Worm (Caenorhabditis elegans) whole organism, L4 larva: Measurements from ENCODE around the gene plst-1.

Experiments
- F37D6.2 ChIP-seq: sonication (generic microtip); optimal IDR thresholded peaks from 2 replicates; lab custom pipeline; 2016; ENCODE audit warnings: mild to moderate bottlenecking, missing genetic modification characterization, missing compliant biosample characterization
- R02D3.7 ChIP-seq: fragments of 150-350 bp; sonication (generic microtip); optimal IDR thresholded peaks from 3 replicates; lab custom pipeline; 2014; ENCODE audit warnings: missing biosample characterization, missing genetic modification characterization
- T20F7.1 ChIP-seq: fragments of 200-800 bp; sonication (Bioruptor generic); optimal IDR thresholded peaks from 2 replicates; lab custom pipeline; 2018; ENCODE audit warnings: mild to moderate bottlenecking, missing genetic modification characterization, missing compliant biosample characterization
- Y105C5A.15 ChIP-seq: fragments of 200-800 bp; sonication (Bioruptor generic); IDR thresholded peaks from 2 replicates; pipeline ENCODE4 v1.3.6; 2022; ENCODE audit warnings: missing genetic modification characterization, missing compliant biosample characterization
- Y48G9A.11 ChIP-seq: fragments of 200-800 bp; sonication (Bioruptor generic); IDR thresholded peaks from 2 replicates; pipeline ENCODE4 v1.3.6; 2022; ENCODE audit warnings: missing genetic modification reagents, missing genetic modification characterization, missing compliant biosample characterization
- ZK337.2 ChIP-seq: fragments of 200-800 bp; sonication (Bioruptor generic); IDR thresholded peaks from 2 replicates; pipeline ENCODE4 v1.3.6; 2022; ENCODE audit warnings: missing genetic modification reagents, missing genetic modification characterization, missing compliant biosample characterization
- aly-2 ChIP-seq: sonication (generic microtip); optimal IDR thresholded peaks from 2 replicates; lab custom pipeline; 2018; ENCODE audit warnings: missing biosample characterization, missing genetic modification characterization
- ama-1 ChIP-seq: fragments of 150-350 bp; optimal IDR thresholded peaks from 2 replicates; lab custom pipeline; 2014; ENCODE audit warnings: inconsistent platforms, mixed read lengths
- ceh-82 ChIP-seq: sonication (generic microtip); optimal IDR thresholded peaks from 2 replicates; lab custom pipeline; 2017; ENCODE audit warnings: missing biosample characterization, missing genetic modification characterization
- ctbp-1 ChIP-seq: fragments of 200-800 bp; sonication (Bioruptor generic); IDR thresholded peaks from 2 replicates; pipeline ENCODE4 v1.3.6; 2022; ENCODE audit warnings: missing genetic modification reagents, missing genetic modification characterization, missing compliant biosample characterization
- daf-16 ChIP-seq, 3 experiments: sonication (generic microtip); optimal IDR thresholded peaks; 2 replicates each; lab custom pipeline; 2016 to 2017; ENCODE audit warnings: missing genetic modification characterization in 3 of 3, missing genetic modification reagents in 3 of 3, mild to moderate bottlenecking in 2 of 3, missing compliant biosample characterization in 2 of 3, missing biosample characterization in 1 of 3, moderate library complexity in 1 of 3
- daf-19 ChIP-seq: fragments of 200-800 bp; sonication (Bioruptor generic); conservative IDR thresholded peaks from 2 replicates; pipeline ENCODE4 v1.3.6; 2022; ENCODE audit warnings: missing genetic modification characterization, missing compliant biosample characterization
- dmd-6 ChIP-seq: fragments of 200-800 bp; sonication (Bioruptor generic); IDR thresholded peaks from 2 replicates; pipeline ENCODE4 v1.3.6; 2022; ENCODE audit warnings: missing genetic modification reagents, missing genetic modification characterization, missing compliant biosample characterization
- dmd-8 ChIP-seq: fragments of 200-800 bp; sonication (Bioruptor generic); IDR thresholded peaks from 2 replicates; pipeline ENCODE4 v1.3.6; 2022; ENCODE audit warnings: missing genetic modification characterization, missing compliant biosample characterization
- dpl-1 ChIP-seq: fragments of 150-350 bp; optimal IDR thresholded peaks from 2 replicates; lab custom pipeline; 2014; ENCODE audit warnings: missing biosample characterization, missing genetic modification reagents, missing genetic modification characterization
- dve-1 ChIP-seq: sonication (generic microtip); optimal IDR thresholded peaks from 2 replicates; lab custom pipeline; 2017; ENCODE audit warnings: antibody characterized with exemption, mild to moderate bottlenecking, missing genetic modification characterization, missing compliant biosample characterization; ENCODE audit not compliant: insufficient read depth
- hlh-11 ChIP-seq: fragments of 200-800 bp; sonication (Bioruptor generic); optimal IDR thresholded peaks from 2 replicates; lab custom pipeline; 2018; ENCODE audit warnings: mild to moderate bottlenecking, missing genetic modification characterization, missing compliant biosample characterization
- lim-7 ChIP-seq: fragments of 200-800 bp; sonication (Bioruptor generic); IDR thresholded peaks from 2 replicates; pipeline ENCODE4 v1.3.6; 2022; ENCODE audit warnings: missing genetic modification characterization, missing compliant biosample characterization
- lin-1 ChIP-seq: fragments of 200-800 bp; sonication (Bioruptor generic); IDR thresholded peaks from 2 replicates; pipeline ENCODE4 v1.3.6; 2022; ENCODE audit warnings: missing genetic modification reagents, missing genetic modification characterization, missing compliant biosample characterization
- lin-13 ChIP-seq: fragments of 150-350 bp; optimal IDR thresholded peaks from 2 replicates; lab custom pipeline; 2014; ENCODE audit warnings: missing biosample characterization, missing genetic modification reagents, missing genetic modification characterization
- madf-5 ChIP-seq, 2 experiments: fragments of 200-800 bp; sonication (Bioruptor generic); IDR thresholded peaks; 2 replicates each; pipeline ENCODE4 v1.3.6; 2022; ENCODE audit warnings: missing compliant biosample characterization in 2 of 2, missing genetic modification characterization in 2 of 2
- mdl-1 ChIP-seq, 2 experiments: fragments of 150-350 bp in 1 of 2; sonication (generic microtip) in 1 of 2; optimal IDR thresholded peaks; 2 replicates each; lab custom pipeline; 2014 to 2017; ENCODE audit warnings: missing biosample characterization in 2 of 2, missing genetic modification characterization in 2 of 2
- mep-1 ChIP-seq: fragments of 150-350 bp; sonication (generic microtip); optimal IDR thresholded peaks from 3 replicates; lab custom pipeline; 2014; ENCODE audit warnings: missing biosample characterization, missing genetic modification characterization
- mxl-2 ChIP-seq: fragments of 200-800 bp; sonication (Bioruptor generic); conservative IDR thresholded peaks from 2 replicates; pipeline ENCODE4 v1.3.6; 2022; ENCODE audit warnings: missing genetic modification reagents, missing genetic modification characterization, missing compliant biosample characterization
- nhr-102 ChIP-seq: sonication (generic microtip); optimal IDR thresholded peaks from 2 replicates; lab custom pipeline; 2016; ENCODE audit warnings: mild to moderate bottlenecking, missing genetic modification characterization, moderate library complexity, missing compliant biosample characterization
- nhr-11 ChIP-seq: fragments of 150-350 bp; optimal IDR thresholded peaks from 2 replicates; lab custom pipeline; 2014; ENCODE audit warnings: missing biosample characterization, missing genetic modification characterization
- nhr-28 ChIP-seq: fragments of 150-350 bp; optimal IDR thresholded peaks from 2 replicates; lab custom pipeline; 2014; ENCODE audit warnings: missing biosample characterization, missing genetic modification characterization
- nhr-6 ChIP-seq: fragments of 150-350 bp; optimal IDR thresholded peaks from 2 replicates; lab custom pipeline; 2014; ENCODE audit warnings: missing biosample characterization, missing genetic modification characterization
- nhr-77 ChIP-seq: fragments of 150-350 bp; optimal IDR thresholded peaks from 2 replicates; lab custom pipeline; 2014; ENCODE audit warnings: missing biosample characterization, missing genetic modification characterization
- php-3 ChIP-seq: fragments of 200-800 bp; sonication (Bioruptor generic); IDR thresholded peaks from 2 replicates; pipeline ENCODE4 v1.3.6; 2022; ENCODE audit warnings: missing genetic modification reagents, missing genetic modification characterization, missing compliant biosample characterization
- pqm-1 ChIP-seq: sonication (generic microtip); optimal IDR thresholded peaks from 2 replicates; lab custom pipeline; 2017; ENCODE audit warnings: missing biosample characterization, missing genetic modification characterization
- saeg-2 ChIP-seq: fragments of 200-800 bp; sonication (Bioruptor generic); IDR thresholded peaks from 2 replicates; pipeline ENCODE4 v1.3.6; 2022; ENCODE audit warnings: missing genetic modification reagents, missing genetic modification characterization, missing compliant biosample characterization
- sdz-12 ChIP-seq: fragments of 200-800 bp; sonication (Bioruptor generic); optimal IDR thresholded peaks from 2 replicates; lab custom pipeline; 2018; ENCODE audit warnings: mild to moderate bottlenecking, missing genetic modification characterization, missing compliant biosample characterization
- set-16 ChIP-seq: fragments of 200-800 bp; sonication (Bioruptor generic); IDR thresholded peaks from 2 replicates; pipeline ENCODE4 v1.3.6; 2022; ENCODE audit warnings: missing genetic modification reagents, missing genetic modification characterization, missing compliant biosample characterization
- skn-1 ChIP-seq: fragments of 150-350 bp; optimal IDR thresholded peaks from 2 replicates; lab custom pipeline; 2014; ENCODE audit warnings: missing biosample characterization, missing genetic modification characterization
- spr-3 ChIP-seq: fragments of 200-800 bp; sonication (Bioruptor generic); optimal IDR thresholded peaks from 2 replicates; lab custom pipeline; 2018; ENCODE audit warnings: mild to moderate bottlenecking, missing genetic modification characterization, missing compliant biosample characterization
- tra-1 ChIP-seq: fragments of 200-800 bp; sonication (Bioruptor generic); IDR thresholded peaks from 2 replicates; pipeline ENCODE4 v1.3.6; 2022; ENCODE audit warnings: missing genetic modification reagents, missing genetic modification characterization, missing compliant biosample characterization
- unc-62 ChIP-seq, 3 experiments: fragments of 150-350 bp in 1 of 3; sonication (generic microtip); optimal IDR thresholded peaks in 2 of 3; peaks in 1 of 3; 1 replicate in 1 of 3; 2 replicates in 2 of 3; lab custom pipeline; 2014 to 2017; ENCODE audit warnings: missing biosample characterization in 3 of 3, missing genetic modification characterization in 3 of 3, missing genetic modification reagents in 3 of 3, missing genotype in 1 of 3
- zag-1 ChIP-seq: fragments of 150-350 bp; optimal IDR thresholded peaks from 2 replicates; lab custom pipeline; 2014; ENCODE audit warnings: missing biosample characterization, missing genetic modification characterization
- zfp-2 ChIP-seq: sonication (generic microtip); optimal IDR thresholded peaks from 2 replicates; lab custom pipeline; 2016; ENCODE audit warnings: mild to moderate bottlenecking, missing genetic modification characterization, missing compliant biosample characterization
- zfp-3 ChIP-seq: fragments of 200-800 bp; sonication (Bioruptor generic); conservative IDR thresholded peaks from 2 replicates; pipeline ENCODE4 v1.3.6; 2022; ENCODE audit warnings: missing genetic modification reagents, missing genetic modification characterization, missing compliant biosample characterization

plst-1 gene

ce11 chrIV:1260474-1260873 is 29.0 kb upstream of the plst-1 start:
- TF ChIP-seq mdl-1 (tag; optimal IDR thresholded peaks at IDR 0.05; lab: Kevin White, UChicago) (no peak), madf-5 (GFP tag; IDR thresholded peaks at IDR 0.05; lab: Robert Waterston, UW) (no peak), dmd-6 (no peak), Y48G9A.11 (GFP tag; lab: Robert Waterston, UW) (0 out of 2 replicates have a peak, but pooled peaks have one; percentile 44), lim-7 (GFP tag; lab: Robert Waterston, UW) (0 out of 2 replicates have a peak, but pooled peaks have one; percentile 17), lin-13 (no peak), skn-1 (tag; lab: Kevin White, UChicago) (no peak), saeg-2 (GFP tag; lab: Robert Waterston, UW) (no peak), sdz-12 (GFP tag; lab: Kevin White, UChicago) (no peak), T20F7.1 (GFP tag; lab: Kevin White, UChicago) (no peak), dmd-8 (GFP tag; lab: Robert Waterston, UW) (no peak)

- TF ChIP-seq nhr-28 (peak; percentile 20), sdz-12 (GFP tag; lab: Kevin White, UChicago) (no peak), ama-1 (no peak), nhr-6 (no peak), ZK337.2 (GFP tag; lab: Robert Waterston, UW) (no peak), unc-62 (GFP tag; optimal IDR thresholded peaks at IDR 0.05 in 1 of 2; lab: Kevin White, UChicago) (peak in 1 of 2 experiments; percentile 15), unc-62 (tag; optimal IDR thresholded peaks at IDR 0.05; lab: Kevin White, UChicago) (no peak), dmd-6 (0 out of 2 replicates have a peak, but pooled peaks have one; percentile 25), pqm-1 (tag; lab: Kevin White, UChicago) (peak; percentile 25), nhr-102 (no peak)
Observed at ce11 chrIV:1261024-1261423, 28.4 kb upstream of the plst-1 start, which contains the start of gene clec-169. Gene clec-169, plus strand, starts transcription at chrIV:1261324.

ce11 chrIV:1261930-1262329 is 27.5 kb upstream of the plst-1 start:
- TF ChIP-seq tra-1 (no peak), unc-62 (GFP tag; optimal IDR thresholded peaks at IDR 0.05 in 1 of 2; lab: Kevin White, UChicago) (peak in 1 of 2 experiments; percentile 97), unc-62 (tag; optimal IDR thresholded peaks at IDR 0.05; lab: Kevin White, UChicago) (no peak)

ce11 chrIV:1264928-1265327 is 24.5 kb upstream of the plst-1 start, which contains the start of gene F38A1.13:
Gene F38A1.13, plus strand, starts transcription at chrIV:1265228.
- no peak for TF ChIP-seq zfp-3
- TF ChIP-seq spr-3 (GFP tag; lab: Kevin White, UChicago): no peak
- TF ChIP-seq lim-7 (GFP tag; lab: Robert Waterston, UW): no peak

ce11 chrIV:1266138-1266537 is 23.3 kb upstream of the plst-1 start:
- TF ChIP-seq dmd-6: peak; percentile 85
- no peak for TF ChIP-seq ceh-82 (tag; lab: Kevin White, UChicago)
- no peak for TF ChIP-seq dpl-1 (GFP tag; lab: Kevin White, UChicago)
- TF ChIP-seq skn-1 (tag; lab: Kevin White, UChicago): no peak
- TF ChIP-seq lin-1 (GFP tag; lab: Robert Waterston, UW): 0 out of 2 replicates have a peak, but pooled peaks have one; percentile 11
- TF ChIP-seq set-16 (GFP tag; lab: Robert Waterston, UW): no peak
- TF ChIP-seq pqm-1 (tag; lab: Kevin White, UChicago): peak; percentile 98
- no peak for TF ChIP-seq R02D3.7 (tag; lab: Kevin White, UChicago)
- TF ChIP-seq dve-1 (tag; lab: Kevin White, UChicago): peak; percentile 67
- TF ChIP-seq zag-1 (tag; lab: Kevin White, UChicago): no peak
- no peak for TF ChIP-seq F37D6.2 (tag; lab: Kevin White, UChicago)
- TF ChIP-seq aly-2 (tag; lab: Kevin White, UChicago): no peak
- TF ChIP-seq hlh-11 (tag; lab: Kevin White, UChicago): peak; percentile 63
- no peak for TF ChIP-seq mep-1
- TF ChIP-seq nhr-28: peak; percentile 78
- TF ChIP-seq ctbp-1 (GFP tag; lab: Robert Waterston, UW): no peak
- TF ChIP-seq mxl-2: no peak
- TF ChIP-seq nhr-77 (tag; lab: Kevin White, UChicago): peak; percentile 73
- no peak for TF ChIP-seq dmd-8 (GFP tag; lab: Robert Waterston, UW)
- no peak for TF ChIP-seq Y105C5A.15 (GFP tag; lab: Robert Waterston, UW)
- TF ChIP-seq daf-19 (GFP tag; lab: Robert Waterston, UW): no peak
- TF ChIP-seq nhr-11 (tag; lab: Kevin White, UChicago): no peak
- no peak for TF ChIP-seq zfp-2 (tag; lab: Kevin White, UChicago)
- no peak for TF ChIP-seq T20F7.1 (GFP tag; lab: Kevin White, UChicago)
- peak; percentile 68 for TF ChIP-seq php-3 (GFP tag; lab: Robert Waterston, UW)
- TF ChIP-seq daf-16 (GFP tag; optimal IDR thresholded peaks at IDR 0.05; lab: Kevin White, UChicago): no peak
- peak; percentile 71 for TF ChIP-seq daf-16 (tag; optimal IDR thresholded peaks at IDR 0.05; lab: Kevin White, UChicago)
- TF ChIP-seq, all 104 proteins: peak for 9
